Worm (Caenorhabditis elegans) whole organism, L1 larva: ENCODE data around the gene C40H1.9.

Source experiments
- C34B4.2 ChIP-seq: sonication (generic microtip); optimal IDR thresholded peaks from 2 replicates; lab custom pipeline; 2017; ENCODE audit warnings: mild to moderate bottlenecking, missing genetic modification characterization, missing compliant biosample characterization
- ceh-82 ChIP-seq, 3 experiments: fragments of 150-350 bp in 1 of 3; sonication (generic microtip) in 2 of 3; optimal IDR thresholded peaks; 2 replicates each; lab custom pipeline; 2014 to 2017; ENCODE audit warnings: missing biosample characterization in 3 of 3, missing genetic modification characterization in 3 of 3
- fkh-10 ChIP-seq: sonication (generic microtip); optimal IDR thresholded peaks from 2 replicates; lab custom pipeline; 2017; ENCODE audit warnings: missing biosample characterization, missing genetic modification reagents, missing genetic modification characterization
- fos-1 ChIP-seq: fragments of 150-350 bp; optimal IDR thresholded peaks from 2 replicates; lab custom pipeline; 2014; ENCODE audit warnings: missing biosample characterization, missing genetic modification characterization
- hlh-4 ChIP-seq: sonication (generic microtip); optimal IDR thresholded peaks from 2 replicates; lab custom pipeline; 2016; ENCODE audit warnings: mild to moderate bottlenecking, missing genetic modification characterization, missing compliant biosample characterization
- hpl-2 ChIP-seq: fragments of 150-350 bp; optimal IDR thresholded peaks from 2 replicates; lab custom pipeline; 2014; ENCODE audit warnings: missing biosample characterization, missing genetic modification reagents, missing genetic modification characterization
- lin-15B ChIP-seq: fragments of 150-350 bp; sonication (generic microtip); optimal IDR thresholded peaks from 3 replicates; lab custom pipeline; 2014; ENCODE audit warnings: missing biosample characterization, missing genetic modification characterization
- lin-39 ChIP-seq: fragments of 150-350 bp; optimal IDR thresholded peaks from 2 replicates; lab custom pipeline; 2014; ENCODE audit warnings: missing biosample characterization, missing genetic modification reagents, missing genetic modification characterization
- mdl-1 ChIP-seq, 2 experiments: fragments of 150-350 bp; optimal IDR thresholded peaks; 2 replicates each; lab custom pipeline; 2014 to 2017; ENCODE audit warnings: missing biosample characterization in 2 of 2, missing genetic modification characterization in 2 of 2, inconsistent platforms in 1 of 2
- nhr-28 ChIP-seq: fragments of 150-350 bp; optimal IDR thresholded peaks from 2 replicates; lab custom pipeline; 2014; ENCODE audit warnings: missing biosample characterization, missing genetic modification characterization
- tbx-2 ChIP-seq: sonication (generic microtip); optimal IDR thresholded peaks from 2 replicates; lab custom pipeline; 2016; ENCODE audit warnings: missing genetic modification characterization, missing compliant biosample characterization
- unc-62 ChIP-seq: fragments of 150-350 bp; optimal IDR thresholded peaks from 2 replicates; lab custom pipeline; 2014; ENCODE audit warnings: missing biosample characterization, missing genetic modification reagents, missing genetic modification characterization
- unc-86 ChIP-seq: sonication (generic microtip); optimal IDR thresholded peaks from 2 replicates; lab custom pipeline; 2016; ENCODE audit warnings: missing genetic modification characterization, missing compliant biosample characterization

- no peak for TF ChIP-seq hpl-2 (GFP tag; lab: Kevin White, UChicago)
- no peak for TF ChIP-seq fkh-10 (GFP tag; lab: Kevin White, UChicago)
- no peak for TF ChIP-seq unc-86 (tag; lab: Kevin White, UChicago)
- TF ChIP-seq fos-1 (tag; lab: Kevin White, UChicago), result no peak
- TF ChIP-seq unc-62, result no peak
- TF ChIP-seq mdl-1 (tag; optimal IDR thresholded peaks at IDR 0.05; lab: Kevin White, UChicago), result no peak
- no peak for TF ChIP-seq C34B4.2 (tag; lab: Kevin White, UChicago)
- no peak for TF ChIP-seq hlh-4
- TF ChIP-seq lin-15B, result no peak
- TF ChIP-seq tbx-2 (tag; lab: Kevin White, UChicago), result no peak
- TF ChIP-seq nhr-28 (tag; lab: Kevin White, UChicago), result no peak
- no peak for TF ChIP-seq lin-39 (tag; lab: Kevin White, UChicago)
- no peak for TF ChIP-seq ceh-82 (tag; optimal IDR thresholded peaks at IDR 0.05; lab: Kevin White, UChicago)
Observed at ce11 chrIII:9327910-9328309, 8.2 kb downstream of the C40H1.9 start.
